Fruit fly (Drosophila melanogaster): ENCODE data around the gene tin.

DNA sequence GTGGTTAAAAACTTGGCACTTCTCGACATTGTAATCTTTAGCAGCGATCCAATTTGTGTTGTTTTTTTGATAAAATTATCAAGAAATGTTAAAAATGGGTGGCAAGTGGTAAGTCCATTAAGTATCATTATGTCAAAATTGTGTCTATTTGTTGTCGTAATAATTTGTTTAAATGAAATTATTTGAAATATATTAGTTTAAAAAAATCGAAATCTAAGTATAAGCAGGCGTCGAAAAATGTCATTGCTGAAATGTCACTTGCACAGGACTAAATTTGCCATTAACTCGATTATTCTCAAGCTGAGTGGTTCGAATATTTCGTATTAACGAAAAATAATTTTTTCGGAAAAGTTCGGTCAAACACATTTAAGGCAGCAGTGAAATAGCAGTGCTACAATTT is 24.7 kb downstream of the tin start, which contains the start of gene CG7907:
- TF ChIP-seq usp (GFP tag; optimal IDR thresholded peaks at IDR 0.05) (no peak), pan (optimal IDR thresholded peaks at IDR 0.05) (no peak), psq (optimal IDR thresholded peaks at IDR 0.05) (no peak), EcR (GFP tag; optimal IDR thresholded peaks at IDR 0.05) (no peak)
